Worm (Caenorhabditis elegans) whole organism, mixed stage, embryonic: ENCODE results near the gene AH10.4.

Experiments
- M03D4.4 ChIP-seq: sonication (generic microtip); optimal IDR thresholded peaks from 2 replicates; lab custom pipeline; 2017; ENCODE audit warnings: mild to moderate bottlenecking, missing genetic modification characterization, missing compliant biosample characterization
- ceh-83 ChIP-seq: fragments of 200-800 bp; sonication (Bioruptor generic); optimal IDR thresholded peaks from 2 replicates; lab custom pipeline; 2018; ENCODE audit warnings: mild to moderate bottlenecking, missing genetic modification characterization, missing compliant biosample characterization
- flh-1 ChIP-seq: fragments of 200-800 bp; sonication (Bioruptor generic); optimal IDR thresholded peaks from 2 replicates; lab custom pipeline; 2018; ENCODE audit warnings: mild to moderate bottlenecking, missing genetic modification characterization, moderate library complexity, missing compliant biosample characterization
- lin-32 ChIP-seq: fragments of 200-800 bp; sonication (Bioruptor generic); optimal IDR thresholded peaks from 2 replicates; lab custom pipeline; 2018; ENCODE audit warnings: mild to moderate bottlenecking, missing genetic modification characterization, missing compliant biosample characterization
- mep-1 ChIP-seq: fragments of 150-350 bp; optimal IDR thresholded peaks from 2 replicates; lab custom pipeline; 2017; ENCODE audit warnings: missing biosample characterization, missing genetic modification reagents, missing genetic modification characterization, inconsistent platforms
- nhr-237 ChIP-seq: fragments of 150-350 bp; optimal IDR thresholded peaks from 2 replicates; lab custom pipeline; 2014; ENCODE audit warnings: missing biosample characterization, missing genetic modification characterization
- nhr-76 ChIP-seq: sonication (generic microtip); optimal IDR thresholded peaks from 2 replicates; lab custom pipeline; 2017; ENCODE audit warnings: missing biosample characterization, missing genetic modification characterization
- unc-39 ChIP-seq: fragments of 150-350 bp; optimal IDR thresholded peaks from 2 replicates; lab custom pipeline; 2014; ENCODE audit warnings: missing biosample characterization, missing genetic modification characterization
- unc-62 ChIP-seq: fragments of 150-350 bp; optimal IDR thresholded peaks from 2 replicates; lab custom pipeline; 2014; ENCODE audit warnings: missing biosample characterization, missing genetic modification reagents, missing genetic modification characterization

ce11 chrV:14175216-14175615 lies 37.5 kb upstream of the AH10.4 start, which contains the start of gene cest-2.2:
- TF ChIP-seq unc-62 (no peak), flh-1 (no peak), lin-32 (GFP tag; lab: Kevin White, UChicago) (no peak), ceh-83 (no peak), unc-39 (tag; lab: Kevin White, UChicago) (no peak), mep-1 (tag; lab: Kevin White, UChicago) (no peak), nhr-237 (no peak), nhr-76 (tag; lab: Kevin White, UChicago) (no peak), M03D4.4 (tag; lab: Kevin White, UChicago) (no peak)
